Fruit fly (Drosophila melanogaster): Measurements from ENCODE around the gene loqs.

Gene loqs

DNA sequence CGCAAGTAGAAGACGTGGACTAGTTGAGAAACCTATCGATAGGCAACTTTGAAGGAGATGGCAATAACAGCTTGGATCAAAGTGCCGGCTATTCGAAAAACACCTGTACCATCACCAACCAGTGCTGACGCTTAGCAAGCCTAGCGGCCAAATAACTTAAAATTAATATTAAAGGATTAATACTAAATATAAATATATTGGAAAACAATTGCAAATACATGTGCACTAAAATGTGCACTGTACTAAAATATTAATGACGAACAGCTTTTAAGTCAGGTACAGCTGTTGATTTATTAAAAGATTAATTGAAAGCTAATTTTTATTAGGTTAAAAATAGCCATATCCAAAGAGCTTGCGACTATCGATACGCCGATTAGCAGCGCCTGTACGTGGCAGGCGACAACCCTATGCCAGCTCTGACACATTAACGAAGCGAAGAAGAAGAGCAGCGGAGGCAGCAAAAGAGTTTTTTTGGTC lies 3.9 kb upstream of the loqs start, which contains the start of the genes CG9302 and beta'COP (continued):
- TF ChIP-seq Lpt (GFP tag; optimal IDR thresholded peaks at IDR 0.05): no peak
- TF ChIP-seq CG6276 (GFP tag; optimal IDR thresholded peaks at IDR 0.05): no peak
- no peak for TF ChIP-seq CG8632 (GFP tag; optimal IDR thresholded peaks at IDR 0.05)
- peak; percentile 71 for TF ChIP-seq lz (GFP tag; optimal IDR thresholded peaks at IDR 0.05)
- no peak for TF ChIP-seq dac (GFP tag; optimal IDR thresholded peaks at IDR 0.05)
- TF ChIP-seq Sox102F (GFP tag; optimal IDR thresholded peaks at IDR 0.05): no peak
- TF ChIP-seq cyc (GFP tag; optimal IDR thresholded peaks at IDR 0.05): peak; percentile 46
- TF ChIP-seq Hr39 (GFP tag; optimal IDR thresholded peaks at IDR 0.05): no peak
- TF ChIP-seq topi (GFP tag; optimal IDR thresholded peaks at IDR 0.05): no peak
- TF ChIP-seq CG16779 (tag; optimal IDR thresholded peaks at IDR 0.05): no peak
- no peak for TF ChIP-seq Eip78C (GFP tag)
- TF ChIP-seq fd85E (GFP tag; optimal IDR thresholded peaks at IDR 0.05): no peak
- TF ChIP-seq ss (GFP tag; optimal IDR thresholded peaks at IDR 0.05): no peak
- TF ChIP-seq CG1621 (tag; optimal IDR thresholded peaks at IDR 0.05): no peak
- TF ChIP-seq Smox (GFP tag; optimal IDR thresholded peaks at IDR 0.05): no peak
- no peak for TF ChIP-seq Blimp-1 (GFP tag; optimal IDR thresholded peaks at IDR 0.05)
- TF ChIP-seq CG8319 (GFP tag; optimal IDR thresholded peaks at IDR 0.05): no peak
- peak; percentile 32 for TF ChIP-seq CG11762 (GFP tag; optimal IDR thresholded peaks at IDR 0.05; ENCODE audit: insufficient read depth)
- peak; percentile 56 for TF ChIP-seq dsx (GFP tag; optimal IDR thresholded peaks at IDR 0.05; ENCODE audit: poor library complexity, severe bottlenecking)
- peak; percentile 78 for TF ChIP-seq CG3032 (tag; optimal IDR thresholded peaks at IDR 0.05)

DNA sequence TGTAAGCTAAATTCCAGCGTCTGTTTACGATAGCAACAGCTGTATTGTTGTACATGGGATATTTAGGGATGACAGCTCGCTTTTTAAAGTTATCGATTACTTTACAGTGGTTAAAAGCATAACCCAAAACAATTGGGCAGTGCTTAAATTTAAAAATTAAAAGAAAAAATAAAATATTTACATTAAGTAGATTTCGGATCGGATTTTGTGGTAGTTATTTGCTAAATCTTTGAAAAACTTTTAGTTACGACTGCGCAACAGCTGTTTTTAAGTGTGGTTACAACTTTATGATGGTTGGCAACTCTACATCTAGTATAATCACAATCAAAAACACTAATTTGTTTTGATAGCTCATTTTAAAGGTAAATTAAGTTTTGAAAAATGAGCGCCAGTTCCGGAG lies 4.8 kb downstream of the loqs start, which contains the start of the genes Ing5 and CG7099:
Gene Ing5 (minus strand): TSS at position 58 of the 400 bp plus-strand sequence.
Gene CG7099 (plus strand): TSS at position 317 of the 400 bp plus-strand sequence.
- peak; percentile 92 for TF ChIP-seq Eip93F (GFP tag; optimal IDR thresholded peaks at IDR 0.05)
- peak; percentile 95 for TF ChIP-seq Hr39 (GFP tag; optimal IDR thresholded peaks at IDR 0.05)
- peak; percentile 90 for TF ChIP-seq Lpt (GFP tag; optimal IDR thresholded peaks at IDR 0.05)
- peak; percentile 95 for TF ChIP-seq Met (GFP tag; optimal IDR thresholded peaks at IDR 0.05)
- peak; percentile 82 for TF ChIP-seq CG6854 (GFP tag; optimal IDR thresholded peaks at IDR 0.05)
- peak; percentile 94 for TF ChIP-seq CG32006 (GFP tag; optimal IDR thresholded peaks at IDR 0.05)
- peak; percentile 96 for TF ChIP-seq CG31627 (GFP tag; optimal IDR thresholded peaks at IDR 0.05)
- TF ChIP-seq Blimp-1 (GFP tag; optimal IDR thresholded peaks at IDR 0.05): peak; percentile 78
- peak; percentile 97 for TF ChIP-seq esn (GFP tag; optimal IDR thresholded peaks at IDR 0.05)
- no peak for TF ChIP-seq CG6276 (GFP tag; optimal IDR thresholded peaks at IDR 0.05)
- TF ChIP-seq dac (GFP tag; optimal IDR thresholded peaks at IDR 0.05): peak; percentile 88
- peak; percentile 96 for TF ChIP-seq lz (GFP tag; optimal IDR thresholded peaks at IDR 0.05)
- TF ChIP-seq CG15336 (GFP tag; IDR thresholded peaks at IDR 0.05): peak; percentile 89
- peak; percentile 96 for TF ChIP-seq Hr4 (GFP tag; optimal IDR thresholded peaks at IDR 0.05)
- TF ChIP-seq CG1621 (tag; optimal IDR thresholded peaks at IDR 0.05): peak; percentile 86
- peak; percentile 95 for TF ChIP-seq topi (GFP tag; optimal IDR thresholded peaks at IDR 0.05)
- peak; percentile 98 for TF ChIP-seq Eip78C (GFP tag)
- no peak for TF ChIP-seq CG16779 (tag; optimal IDR thresholded peaks at IDR 0.05)
- TF ChIP-seq acj6 (GFP tag; optimal IDR thresholded peaks at IDR 0.05): peak; percentile 97
- peak; percentile 92 for TF ChIP-seq CG11762 (GFP tag; optimal IDR thresholded peaks at IDR 0.05; ENCODE audit: insufficient read depth)
- TF ChIP-seq ss (GFP tag; optimal IDR thresholded peaks at IDR 0.05): peak in 1 of 2 experiments; percentile 89
- no peak for TF ChIP-seq CG9139 (GFP tag; optimal IDR thresholded peaks at IDR 0.05)
- TF ChIP-seq CG7368 (GFP tag; optimal IDR thresholded peaks at IDR 0.05): peak; percentile 90
- TF ChIP-seq CG6808 (GFP tag; optimal IDR thresholded peaks at IDR 0.05): peak; percentile 80
- peak; percentile 93 for TF ChIP-seq CG10669 (GFP tag; optimal IDR thresholded peaks at IDR 0.05)
- TF ChIP-seq CG8632 (GFP tag; optimal IDR thresholded peaks at IDR 0.05): peak; percentile 95
- TF ChIP-seq pdm3 (GFP tag; optimal IDR thresholded peaks at IDR 0.05): peak; percentile 95
- no peak for TF ChIP-seq vri (GFP tag; optimal IDR thresholded peaks at IDR 0.05)
- TF ChIP-seq Ets21C (GFP tag; optimal IDR thresholded peaks at IDR 0.05): peak; percentile 93
- no peak for TF ChIP-seq spab (GFP tag; optimal IDR thresholded peaks at IDR 0.05)
- TF ChIP-seq net (GFP tag; optimal IDR thresholded peaks at IDR 0.05): peak; percentile 93
- TF ChIP-seq Gug (GFP tag; IDR thresholded peaks at IDR 0.05): peak; percentile 93
- TF ChIP-seq fd59A (GFP tag; optimal IDR thresholded peaks at IDR 0.05): peak; percentile 84
- peak; percentile 96 for TF ChIP-seq CG3919 (GFP tag; optimal IDR thresholded peaks at IDR 0.05)
- peak; percentile 86 for TF ChIP-seq CG8119 (GFP tag; IDR thresholded peaks at IDR 0.05)
- peak; percentile 94 for TF ChIP-seq Ets96B (tag; optimal IDR thresholded peaks at IDR 0.05)
- TF ChIP-seq fkh (GFP tag; optimal IDR thresholded peaks at IDR 0.05): peak; percentile 95
- TF ChIP-seq svp (GFP tag): no peak
- TF ChIP-seq cyc (GFP tag; optimal IDR thresholded peaks at IDR 0.05): peak; percentile 95
- peak; percentile 94 for TF ChIP-seq CG3032 (tag; optimal IDR thresholded peaks at IDR 0.05)
- TF ChIP-seq achi (GFP tag; optimal IDR thresholded peaks at IDR 0.05): peak; percentile 96
- TF ChIP-seq dsx (GFP tag; optimal IDR thresholded peaks at IDR 0.05; ENCODE audit: poor library complexity, severe bottlenecking): peak; percentile 88
- peak; percentile 97 for TF ChIP-seq CG10631 (GFP tag; optimal IDR thresholded peaks at IDR 0.05)
